Fruit fly (Drosophila melanogaster) S2 (cell line): ENCODE results near the gene Sec16.

Experiments used
- CG8478 ChIP-seq: fragments of >200 bp; optimal IDR thresholded peaks from 2 replicates; lab custom pipeline; 2018
- CTCF ChIP-seq, 2 experiments: fragments of >200 bp; optimal IDR thresholded peaks; 2 replicates each; lab custom pipeline; 2018

DNA sequence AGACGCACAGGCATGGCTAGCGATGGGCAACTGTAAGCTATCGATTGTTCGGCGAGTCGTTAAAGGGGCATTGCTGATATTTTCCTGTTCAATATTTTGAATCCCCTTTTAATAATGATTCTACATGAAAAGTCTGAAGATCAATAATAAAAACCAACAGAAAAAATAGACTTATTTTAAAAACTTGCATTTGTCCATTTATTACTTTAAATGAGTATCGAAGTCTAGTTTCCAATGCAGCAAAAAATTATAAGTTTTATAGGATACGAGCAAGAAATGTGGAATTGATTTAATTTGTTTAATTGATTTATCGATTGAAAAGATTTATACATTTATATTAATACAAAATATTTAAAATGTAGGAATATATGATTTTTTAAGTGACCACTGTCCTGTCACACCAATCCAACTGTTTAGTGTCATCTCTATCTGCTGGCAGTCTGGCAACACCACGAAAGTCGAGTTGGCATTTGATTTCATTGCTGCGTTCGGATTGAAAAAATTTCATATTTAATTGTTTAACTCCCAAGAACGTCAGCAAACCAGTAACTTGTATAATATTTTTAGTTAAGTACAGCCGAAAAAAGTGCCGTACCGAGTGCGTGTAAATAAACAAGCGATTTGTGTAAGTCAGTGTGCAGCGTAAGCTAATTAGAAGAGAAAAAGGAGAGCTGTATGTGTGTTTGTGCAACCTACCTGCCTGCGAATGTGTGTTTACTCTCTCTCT, at the start of gene Sec16, which contains the start of gene CG1824:
- TF ChIP-seq CG8478 (lab: Kevin White, UChicago) (no peak), CTCF (optimal IDR thresholded peaks at IDR 0.05; lab: Kevin White, UChicago) (no peak)
